Fruit fly (Drosophila melanogaster) whole organism, embryonic: ENCODE results near the gene CG43072.

Source experiments
- Aef1 ChIP-seq: fragments of 200-800 bp; sonication (Bioruptor generic); IDR thresholded peaks from 3 replicates; pipeline ENCODE4 v1.3.6; 2022; ENCODE audit warnings: missing biosample characterization, missing genetic modification characterization
- Bteb2 ChIP-seq: fragments of 200-800 bp; sonication (Bioruptor generic); optimal IDR thresholded peaks from 2 replicates; lab custom pipeline; 2016; ENCODE audit warnings: missing biosample characterization, missing genetic modification characterization
- CG10209 ChIP-seq: fragments of 200-800 bp; sonication (Bioruptor generic); optimal IDR thresholded peaks from 3 replicates; lab custom pipeline; 2017; ENCODE audit warnings: missing biosample characterization, mild to moderate bottlenecking, missing genetic modification characterization, missing genetic modification reagents
- CG10267 ChIP-seq: fragments of 200-800 bp; sonication (Bioruptor generic); optimal IDR thresholded peaks from 2 replicates; lab custom pipeline; 2018; ENCODE audit warnings: missing biosample characterization, mild to moderate bottlenecking, missing genetic modification characterization, moderate library complexity
- CG10462 ChIP-seq: fragments of 200-800 bp; sonication (Bioruptor generic); optimal IDR thresholded peaks from 2 replicates; lab custom pipeline; 2016; ENCODE audit warnings: missing biosample characterization, missing genetic modification characterization
- CG10959 ChIP-seq: fragments of 200-800 bp; sonication (Bioruptor generic); IDR thresholded peaks from 2 replicates; pipeline ENCODE4 v1.3.6; 2022; ENCODE audit warnings: missing biosample characterization, missing genetic modification characterization
- CG12071 ChIP-seq: fragments of 200-800 bp; sonication (Bioruptor generic); optimal IDR thresholded peaks from 3 replicates; lab custom pipeline; 2018; ENCODE audit warnings: missing biosample characterization, mild to moderate bottlenecking, missing genetic modification characterization
- CG12299 ChIP-seq: fragments of 200-800 bp; sonication (Bioruptor generic); optimal IDR thresholded peaks from 2 replicates; lab custom pipeline; 2018; ENCODE audit warnings: missing biosample characterization, mild to moderate bottlenecking, missing genetic modification characterization
- CG1233 ChIP-seq: fragments of 200-800 bp; sonication (Bioruptor generic); optimal IDR thresholded peaks from 4 replicates; lab custom pipeline; 2018; ENCODE audit warnings: missing biosample characterization, mild to moderate bottlenecking, missing genetic modification characterization
- CG12391 ChIP-seq: fragments of 200-800 bp; sonication (Bioruptor generic); optimal IDR thresholded peaks from 3 replicates; lab custom pipeline; 2018; ENCODE audit warnings: missing biosample characterization, mild to moderate bottlenecking, missing genetic modification characterization, moderate library complexity
- CG12744 ChIP-seq: fragments of 200-800 bp; sonication (Bioruptor generic); optimal IDR thresholded peaks from 2 replicates; lab custom pipeline; 2016; ENCODE audit warnings: missing biosample characterization, missing genetic modification characterization
- CG3065 ChIP-seq: fragments of 200-800 bp; sonication (Bioruptor generic); optimal IDR thresholded peaks from 2 replicates; lab custom pipeline; 2016; ENCODE audit warnings: missing biosample characterization, missing genetic modification characterization
- CG33213 ChIP-seq: fragments of 200-800 bp; sonication (Bioruptor generic); optimal IDR thresholded peaks from 3 replicates; lab custom pipeline; 2016; ENCODE audit warnings: missing biosample characterization, missing genetic modification characterization
- CG33557 ChIP-seq: fragments of 200-800 bp; sonication (Bioruptor generic); optimal IDR thresholded peaks from 2 replicates; lab custom pipeline; 2019; ENCODE audit warnings: missing biosample characterization, mild to moderate bottlenecking, missing genetic modification characterization, moderate library complexity
- CG3838 ChIP-seq: fragments of 200-800 bp; sonication (Bioruptor generic); optimal IDR thresholded peaks from 3 replicates; lab custom pipeline; 2016; ENCODE audit warnings: missing biosample characterization, missing genetic modification characterization
- CG42726 ChIP-seq: fragments of 200-800 bp; sonication (Bioruptor generic); IDR thresholded peaks from 2 replicates; pipeline ENCODE4 v1.3.6; 2022; ENCODE audit warnings: missing biosample characterization, missing genetic modification characterization; ENCODE audit not compliant: partially characterized antibody
- CG5245 ChIP-seq: fragments of 200-800 bp; sonication (Bioruptor generic); optimal IDR thresholded peaks from 3 replicates; lab custom pipeline; 2016; ENCODE audit warnings: missing biosample characterization, missing genetic modification characterization
- CG6175 ChIP-seq: fragments of 200-800 bp; sonication (Bioruptor generic); IDR thresholded peaks from 3 replicates; pipeline ENCODE4 v1.3.6; 2022; ENCODE audit warnings: missing biosample characterization, missing genetic modification characterization
- CG6272 ChIP-seq: fragments of 200-800 bp; sonication (Bioruptor generic); IDR thresholded peaks from 2 replicates; pipeline ENCODE4 v1.3.6; 2022; ENCODE audit warnings: missing biosample characterization, missing genetic modification characterization
- CTCF ChIP-seq: fragments of 200-800 bp; sonication (Bioruptor generic); optimal IDR thresholded peaks from 2 replicates; lab custom pipeline; 2017; ENCODE audit warnings: missing biosample characterization, mild to moderate bottlenecking, missing genetic modification characterization, moderate library complexity
- CkIIα-i1 ChIP-seq: fragments of 200-800 bp; sonication (Bioruptor generic); IDR thresholded peaks from 2 replicates; pipeline ENCODE4 v1.3.6; 2022; ENCODE audit warnings: missing biosample characterization, missing genetic modification characterization
- D19A ChIP-seq: fragments of 200-800 bp; optimal IDR thresholded peaks from 3 replicates; lab custom pipeline; 2019; ENCODE audit warnings: missing biosample characterization, mild to moderate bottlenecking, missing genetic modification characterization, moderate library complexity
- Dfd ChIP-seq, 2 experiments: fragments of >200 bp; optimal IDR thresholded peaks; 2 replicates each; lab custom pipeline; 2017; ENCODE audit warnings: missing biosample characterization in 2 of 2, missing genetic modification characterization in 2 of 2
- Dip2 ChIP-seq: fragments of 200-800 bp; sonication (Bioruptor generic); IDR thresholded peaks from 2 replicates; pipeline ENCODE4 v1.3.6; 2022; ENCODE audit warnings: missing biosample characterization, missing genetic modification characterization
- Dref ChIP-seq: fragments of 200-800 bp; sonication (Bioruptor generic); IDR thresholded peaks from 2 replicates; pipeline ENCODE4 v1.3.6; 2022; ENCODE audit warnings: missing biosample characterization, missing genetic modification characterization
- Ets97D ChIP-seq: fragments of 200-800 bp; sonication (Bioruptor generic); optimal IDR thresholded peaks from 3 replicates; lab custom pipeline; 2016; ENCODE audit warnings: missing biosample characterization, missing genetic modification characterization
- GATAe ChIP-seq: fragments of 200-800 bp; sonication (Bioruptor generic); conservative IDR thresholded peaks from 2 replicates; pipeline ENCODE4 v1.3.6; 2022; ENCODE audit warnings: missing biosample characterization, missing genetic modification characterization
- Hr51 ChIP-seq, 2 experiments: fragments of 200-800 bp; sonication (Bioruptor generic); optimal IDR thresholded peaks; 2 replicates in 1 of 2; 3 replicates in 1 of 2; lab custom pipeline; 2016 to 2018; ENCODE audit warnings: missing biosample characterization in 2 of 2, missing genetic modification characterization in 2 of 2, mild to moderate bottlenecking in 1 of 2, moderate library complexity in 1 of 2
- Hr78 ChIP-seq, 2 experiments: fragments of 200-800 bp in 1 of 2; fragments of >200 bp in 1 of 2; sonication (Bioruptor generic) in 1 of 2; optimal IDR thresholded peaks; 2 replicates each; lab custom pipeline; 2017 to 2019; ENCODE audit warnings: missing biosample characterization in 2 of 2, missing genetic modification characterization in 2 of 2, mild to moderate bottlenecking in 1 of 2, moderate library complexity in 1 of 2
- Lhr ChIP-seq: fragments of 200-800 bp; sonication (Bioruptor generic); optimal IDR thresholded peaks from 3 replicates; lab custom pipeline; 2017; ENCODE audit warnings: mild to moderate bottlenecking, missing biosample characterization, missing genetic modification reagents, missing genetic modification characterization
- MBD-R2 ChIP-seq: fragments of 200-800 bp; sonication (Bioruptor generic); IDR thresholded peaks from 2 replicates; pipeline ENCODE4 v1.3.6; 2022; ENCODE audit warnings: missing biosample characterization, missing genetic modification characterization
- Max ChIP-seq: fragments of 200-800 bp; sonication (Bioruptor generic); optimal IDR thresholded peaks from 2 replicates; lab custom pipeline; 2016; ENCODE audit warnings: missing biosample characterization, mild to moderate bottlenecking, missing genetic modification characterization
- NFAT ChIP-seq: fragments of 200-800 bp; sonication (Bioruptor generic); IDR thresholded peaks from 2 replicates; pipeline ENCODE4 v1.3.6; 2022; ENCODE audit warnings: missing biosample characterization, missing genetic modification characterization
- TFAM ChIP-seq: fragments of 200-800 bp; sonication (Bioruptor generic); optimal IDR thresholded peaks from 2 replicates; lab custom pipeline; 2017; ENCODE audit warnings: missing biosample characterization, missing genetic modification characterization, inconsistent platforms
- Tbp ChIP-seq: fragments of >200 bp; optimal IDR thresholded peaks from 2 replicates; lab custom pipeline; 2018; ENCODE audit warnings: missing biosample characterization, missing genetic modification characterization
- ab ChIP-seq: fragments of 200-800 bp; sonication (Bioruptor generic); optimal IDR thresholded peaks from 2 replicates; lab custom pipeline; 2016; ENCODE audit warnings: missing biosample characterization, missing genetic modification characterization
- amos ChIP-seq: fragments of 200-800 bp; sonication (Bioruptor generic); IDR thresholded peaks from 2 replicates; pipeline ENCODE4 v1.3.6; 2022; ENCODE audit warnings: missing biosample characterization, missing genetic modification characterization; ENCODE audit not compliant: partially characterized antibody
- bbx ChIP-seq: fragments of 200-800 bp; sonication (Bioruptor generic); IDR thresholded peaks from 2 replicates; pipeline ENCODE4 v1.3.6; 2022; ENCODE audit warnings: missing biosample characterization, missing genetic modification characterization; ENCODE audit not compliant: partially characterized antibody
- bowl ChIP-seq: fragments of 200-800 bp; sonication (Bioruptor generic); IDR thresholded peaks from 2 replicates; pipeline ENCODE4 v1.3.6; 2022; ENCODE audit warnings: missing biosample characterization, missing genetic modification characterization
- corto ChIP-seq: fragments of 200-800 bp; sonication (Bioruptor generic); optimal IDR thresholded peaks from 2 replicates; lab custom pipeline; 2016; ENCODE audit warnings: missing biosample characterization, mild to moderate bottlenecking, missing genetic modification characterization, moderate library complexity
- h ChIP-seq: fragments of >200 bp; optimal IDR thresholded peaks from 2 replicates; lab custom pipeline; 2017
- hbn ChIP-seq: fragments of 200-800 bp; sonication (Bioruptor generic); IDR thresholded peaks from 2 replicates; pipeline ENCODE4 v1.3.6; 2022; ENCODE audit warnings: missing biosample characterization, missing genetic modification characterization; ENCODE audit not compliant: partially characterized antibody
- klu ChIP-seq: fragments of 200-800 bp; sonication (Bioruptor generic); IDR thresholded peaks from 2 replicates; pipeline ENCODE4 v1.3.6; 2022; ENCODE audit warnings: missing biosample characterization, missing genetic modification characterization
- lilli ChIP-seq: fragments of 200-800 bp; sonication (Bioruptor generic); optimal IDR thresholded peaks from 3 replicates; lab custom pipeline; 2016; ENCODE audit warnings: missing biosample characterization, missing genetic modification characterization
- lmd ChIP-seq: fragments of 200-800 bp; sonication (Bioruptor generic); IDR thresholded peaks from 2 replicates; pipeline ENCODE4 v1.3.6; 2022; ENCODE audit warnings: missing biosample characterization, missing genetic modification characterization
- pan ChIP-seq, 4 experiments: fragments of >200 bp in 3 of 4; fragments of 200-800 bp in 1 of 4; sonication (Bioruptor generic) in 1 of 4; optimal IDR thresholded peaks in 3 of 4; IDR thresholded peaks in 1 of 4; 2 replicates each; pipeline versions ENCODE4 v1.3.6 to Lab custom; 2017 to 2022; ENCODE audit warnings: missing biosample characterization in 2 of 4, missing genetic modification characterization in 2 of 4, mixed read lengths in 1 of 4
- pum ChIP-seq: fragments of 200-800 bp; sonication (Bioruptor generic); optimal IDR thresholded peaks from 2 replicates; lab custom pipeline; 2016; ENCODE audit warnings: missing biosample characterization, missing genetic modification characterization
- run ChIP-seq: fragments of 200-800 bp; sonication (Bioruptor generic); optimal IDR thresholded peaks from 3 replicates; lab custom pipeline; 2018; ENCODE audit warnings: missing biosample characterization, mild to moderate bottlenecking, missing genetic modification characterization
- sd ChIP-seq: fragments of 200-800 bp; sonication (Bioruptor generic); optimal IDR thresholded peaks from 3 replicates; lab custom pipeline; 2018; ENCODE audit warnings: missing biosample characterization, mild to moderate bottlenecking, missing genetic modification characterization, moderate library complexity
- seq ChIP-seq: fragments of 200-800 bp; sonication (Bioruptor generic); IDR thresholded peaks from 2 replicates; pipeline ENCODE4 v1.3.6; 2022; ENCODE audit warnings: missing biosample characterization, missing genetic modification characterization
- slbo ChIP-seq: fragments of 200-800 bp; sonication (Bioruptor generic); IDR thresholded peaks from 2 replicates; pipeline ENCODE4 v1.3.6; 2022; ENCODE audit warnings: missing biosample characterization, missing genetic modification characterization
- tll ChIP-seq, 2 experiments: fragments of 200-800 bp in 1 of 2; fragments of >200 bp in 1 of 2; sonication (Bioruptor generic) in 1 of 2; optimal IDR thresholded peaks; 2 replicates each; lab custom pipeline; 2017 to 2019; ENCODE audit warnings: missing biosample characterization in 2 of 2, missing genetic modification characterization in 2 of 2, mild to moderate bottlenecking in 1 of 2, moderate library complexity in 1 of 2

The CG43072 gene

dm6 chr3L:21047037-21047436 lies 18.6 kb upstream of the CG43072 start (continued):
- TF ChIP-seq Dref (GFP tag; lab: Robert Waterston, UW) (no peak), pan (optimal IDR thresholded peaks at IDR 0.05; lab: Kevin White, UChicago) (no peak), pan (GFP tag; optimal IDR thresholded peaks at IDR 0.05 in 1 of 2, IDR thresholded peaks at IDR 0.05 in 1 of 2) (peak in 1 of 2 experiments; percentile 42), bowl (GFP tag; lab: Robert Waterston, UW) (no peak), Bteb2 (GFP tag; lab: Kevin White, UChicago) (no peak), D19A (tag; lab: Kevin White, UChicago) (peak; percentile 63), lmd (GFP tag; lab: Robert Waterston, UW) (no peak), CG6272 (GFP tag; lab: Robert Waterston, UW) (no peak), sd (no peak), lilli (GFP tag; lab: Kevin White, UChicago) (peak; percentile 33), slbo (GFP tag; lab: Robert Waterston, UW) (no peak), klu (no peak), bbx (GFP tag; lab: Robert Waterston, UW) (no peak), CG10267 (peak; percentile 61), Max (GFP tag; lab: Kevin White, UChicago) (no peak), TFAM (GFP tag; lab: Kevin White, UChicago) (no peak), corto (GFP tag; lab: Kevin White, UChicago) (no peak), amos (GFP tag; lab: Robert Waterston, UW) (no peak), CTCF (GFP tag; lab: Kevin White, UChicago) (no peak), run (tag; lab: Kevin White, UChicago) (no peak), CG42726 (no peak), CG12299 (no peak), hbn (GFP tag; lab: Robert Waterston, UW) (no peak), Dip2 (GFP tag; lab: Robert Waterston, UW) (no peak), CkIIα-i1 (no peak), CG10959 (GFP tag; lab: Robert Waterston, UW) (no peak; the same call in 1 of the 2 replicates), pum (GFP tag; lab: Kevin White, UChicago) (no peak), NFAT (no peak), h (lab: Kevin White, UChicago) (no peak), CG10209 (no peak), CG3838 (GFP tag; lab: Kevin White, UChicago) (no peak), CG12071 (GFP tag; lab: Kevin White, UChicago) (no peak), CG10462 (GFP tag; lab: Kevin White, UChicago) (peak; percentile 14), Hr51 (GFP tag; optimal IDR thresholded peaks at IDR 0.05; lab: Kevin White, UChicago) (peak in 1 of 2 experiments; percentile 59), Ets97D (GFP tag; lab: Kevin White, UChicago) (no peak), Tbp (GFP tag; lab: Kevin White, UChicago) (no peak), Lhr (GFP tag; lab: Kevin White, UChicago) (no peak), GATAe (GFP tag; lab: Robert Waterston, UW) (no peak), CG5245 (GFP tag; lab: Kevin White, UChicago) (peak; percentile 24), CG12391 (tag; lab: Kevin White, UChicago) (peak; percentile 74), CG1233 (GFP tag; lab: Kevin White, UChicago) (no peak), MBD-R2 (GFP tag; lab: Robert Waterston, UW) (no peak), CG33213 (GFP tag; lab: Kevin White, UChicago) (no peak), Dfd (GFP tag; optimal IDR thresholded peaks at IDR 0.05; lab: Kevin White, UChicago) (no peak), CG33557 (GFP tag; lab: Kevin White, UChicago) (peak; percentile 26), Aef1 (GFP tag; lab: Robert Waterston, UW) (no peak), Hr78 (GFP tag; optimal IDR thresholded peaks at IDR 0.05; lab: Kevin White, UChicago) (no peak), CG6175 (no peak), ab (GFP tag; lab: Kevin White, UChicago) (no peak), CG12744 (no peak), seq (GFP tag; lab: Robert Waterston, UW) (no peak), tll (GFP tag; optimal IDR thresholded peaks at IDR 0.05; lab: Kevin White, UChicago) (no peak), CG3065 (GFP tag; lab: Kevin White, UChicago) (no peak)
